Fruit fly (Drosophila melanogaster) whole organism, embryonic: ENCODE results near the gene Trf4-2.
A peak's percentile ranks its signal among the peaks of the same experiment; 100 is the strongest.

Experiments
- Aef1 ChIP-seq: fragments of 200-800 bp; sonication (Bioruptor generic); IDR thresholded peaks from 3 replicates; pipeline ENCODE4 v1.3.6; 2022; ENCODE audit warnings: missing biosample characterization, missing genetic modification characterization
- CG10209 ChIP-seq: fragments of 200-800 bp; sonication (Bioruptor generic); optimal IDR thresholded peaks from 3 replicates; lab custom pipeline; 2017; ENCODE audit warnings: missing biosample characterization, mild to moderate bottlenecking, missing genetic modification characterization, missing genetic modification reagents
- CG10979 ChIP-seq: fragments of 200-800 bp; sonication (Bioruptor generic); optimal IDR thresholded peaks from 2 replicates; lab custom pipeline; 2018; ENCODE audit warnings: missing biosample characterization, mild to moderate bottlenecking, missing genetic modification characterization, moderate library complexity
- CG12769 ChIP-seq: fragments of 200-800 bp; sonication (Bioruptor generic); optimal IDR thresholded peaks from 2 replicates; lab custom pipeline; 2019; ENCODE audit warnings: missing biosample characterization, mild to moderate bottlenecking, missing genetic modification characterization, moderate library complexity
- CG15073 ChIP-seq: fragments of 200-800 bp; sonication (Bioruptor generic); optimal IDR thresholded peaks from 2 replicates; lab custom pipeline; 2016; ENCODE audit warnings: missing biosample characterization, missing genetic modification characterization
- CG15696 ChIP-seq: fragments of 200-800 bp; sonication (Bioruptor generic); optimal IDR thresholded peaks from 2 replicates; lab custom pipeline; 2019; ENCODE audit warnings: missing biosample characterization, mild to moderate bottlenecking, missing genetic modification characterization, moderate library complexity
- CG1602 ChIP-seq: fragments of 200-800 bp; sonication (Bioruptor generic); optimal IDR thresholded peaks from 3 replicates; lab custom pipeline; 2016; ENCODE audit warnings: missing biosample characterization, missing genetic modification characterization
- CG16815 ChIP-seq: fragments of 200-800 bp; sonication (Bioruptor generic); optimal IDR thresholded peaks from 3 replicates; lab custom pipeline; 2017; ENCODE audit warnings: missing biosample characterization, mild to moderate bottlenecking, missing genetic modification characterization
- CG17568 ChIP-seq: fragments of 200-800 bp; sonication (Bioruptor generic); optimal IDR thresholded peaks from 2 replicates; lab custom pipeline; 2018; ENCODE audit warnings: missing biosample characterization, mild to moderate bottlenecking, missing genetic modification characterization, moderate library complexity
- CG17912 ChIP-seq: fragments of 200-800 bp; sonication (Bioruptor generic); optimal IDR thresholded peaks from 2 replicates; lab custom pipeline; 2018; ENCODE audit warnings: missing biosample characterization, mild to moderate bottlenecking, missing genetic modification characterization
- CG2120 ChIP-seq: fragments of 200-800 bp; sonication (Bioruptor generic); optimal IDR thresholded peaks from 3 replicates; lab custom pipeline; 2016; ENCODE audit warnings: missing biosample characterization, missing genetic modification characterization
- CG3407 ChIP-seq: fragments of 200-800 bp; sonication (Bioruptor generic); optimal IDR thresholded peaks from 2 replicates; lab custom pipeline; 2018; ENCODE audit warnings: missing biosample characterization, mild to moderate bottlenecking, missing genetic modification characterization
- CG4404 ChIP-seq: fragments of 200-800 bp; sonication (Bioruptor generic); IDR thresholded peaks from 2 replicates; pipeline ENCODE4 v1.3.6; 2022; ENCODE audit warnings: missing biosample characterization, missing genetic modification characterization
- CG4617 ChIP-seq: fragments of 200-800 bp; sonication (Bioruptor generic); optimal IDR thresholded peaks from 3 replicates; lab custom pipeline; 2016; ENCODE audit warnings: missing biosample characterization, missing genetic modification characterization, borderline replicate concordance
- CG4854 ChIP-seq: fragments of 200-800 bp; sonication (Bioruptor generic); optimal IDR thresholded peaks from 2 replicates; lab custom pipeline; 2016; ENCODE audit warnings: missing biosample characterization, missing genetic modification characterization, inconsistent platforms
- CG5180 ChIP-seq: fragments of 200-800 bp; sonication (Bioruptor generic); optimal IDR thresholded peaks from 3 replicates; lab custom pipeline; 2017; ENCODE audit warnings: missing biosample characterization, missing genetic modification characterization, mild to moderate bottlenecking, moderate library complexity, missing genetic modification reagents
- CG7357 ChIP-seq: fragments of 200-800 bp; sonication (Bioruptor generic); IDR thresholded peaks from 3 replicates; pipeline ENCODE4 v1.3.6; 2022; ENCODE audit warnings: missing biosample characterization, missing genetic modification characterization
- CG7963 ChIP-seq: fragments of 200-800 bp; sonication (Bioruptor generic); IDR thresholded peaks from 3 replicates; pipeline ENCODE4 v1.3.6; 2022; ENCODE audit warnings: missing biosample characterization, missing genetic modification characterization; ENCODE audit not compliant: partially characterized antibody
- CG8359 ChIP-seq: fragments of 200-800 bp; sonication (Bioruptor generic); optimal IDR thresholded peaks from 2 replicates; lab custom pipeline; 2017; ENCODE audit warnings: missing biosample characterization, mild to moderate bottlenecking, missing genetic modification characterization, borderline replicate concordance
- CG8765 ChIP-seq: fragments of 200-800 bp; sonication (Bioruptor generic); IDR thresholded peaks from 2 replicates; pipeline ENCODE4 v1.3.6; 2022; ENCODE audit warnings: missing biosample characterization, missing genetic modification characterization
- CG9932 ChIP-seq: fragments of 200-800 bp; sonication (Bioruptor generic); IDR thresholded peaks from 2 replicates; pipeline ENCODE4 v1.3.6; 2022; ENCODE audit warnings: missing biosample characterization, missing genetic modification characterization
- Dad ChIP-seq: fragments of 200-800 bp; sonication (Bioruptor generic); optimal IDR thresholded peaks from 3 replicates; lab custom pipeline; 2016; ENCODE audit warnings: missing biosample characterization, missing genetic modification characterization
- Dip2 ChIP-seq: fragments of 200-800 bp; sonication (Bioruptor generic); IDR thresholded peaks from 2 replicates; pipeline ENCODE4 v1.3.6; 2022; ENCODE audit warnings: missing biosample characterization, missing genetic modification characterization
- Dip3 ChIP-seq: fragments of 200-800 bp; sonication (Bioruptor generic); optimal IDR thresholded peaks from 3 replicates; lab custom pipeline; 2016; ENCODE audit warnings: missing biosample characterization, missing genetic modification characterization
- Drgx ChIP-seq: fragments of 200-800 bp; sonication (Bioruptor generic); IDR thresholded peaks from 2 replicates; pipeline ENCODE4 v1.3.6; 2022; ENCODE audit warnings: missing biosample characterization, missing genetic modification characterization
- HmgZ ChIP-seq: fragments of 200-800 bp; sonication (Bioruptor generic); optimal IDR thresholded peaks from 2 replicates; lab custom pipeline; 2018; ENCODE audit warnings: missing biosample characterization, mild to moderate bottlenecking, missing genetic modification characterization
- Hr39 ChIP-seq: fragments of >200 bp; optimal IDR thresholded peaks from 2 replicates; lab custom pipeline; 2017
- Hr51 ChIP-seq, 2 experiments: fragments of 200-800 bp; sonication (Bioruptor generic); optimal IDR thresholded peaks; 2 replicates in 1 of 2; 3 replicates in 1 of 2; lab custom pipeline; 2016 to 2018; ENCODE audit warnings: missing biosample characterization in 2 of 2, missing genetic modification characterization in 2 of 2, mild to moderate bottlenecking in 1 of 2, moderate library complexity in 1 of 2
- Hsf ChIP-seq: fragments of 200-800 bp; sonication (Bioruptor generic); optimal IDR thresholded peaks from 3 replicates; lab custom pipeline; 2016; ENCODE audit warnings: missing biosample characterization, missing genetic modification characterization
- Lim3 ChIP-seq: fragments of 200-800 bp; sonication (Bioruptor generic); IDR thresholded peaks from 2 replicates; pipeline ENCODE4 v1.3.6; 2022; ENCODE audit warnings: missing biosample characterization, missing genetic modification characterization
- Meics ChIP-seq: fragments of 200-800 bp; sonication (Bioruptor generic); optimal IDR thresholded peaks from 2 replicates; lab custom pipeline; 2017; ENCODE audit warnings: missing biosample characterization, mild to moderate bottlenecking, missing genetic modification characterization
- Rfx ChIP-seq: fragments of 200-800 bp; sonication (Bioruptor generic); IDR thresholded peaks from 2 replicates; pipeline ENCODE4 v1.3.6; 2022; ENCODE audit warnings: missing biosample characterization, missing genetic modification characterization
- Sry-β ChIP-seq: fragments of 200-800 bp; sonication (Bioruptor generic); optimal IDR thresholded peaks from 2 replicates; lab custom pipeline; 2018; ENCODE audit warnings: missing biosample characterization, mild to moderate bottlenecking, missing genetic modification characterization, moderate library complexity
- YL-1 ChIP-seq: fragments of 200-800 bp; sonication (Bioruptor generic); optimal IDR thresholded peaks from 3 replicates; lab custom pipeline; 2017; ENCODE audit warnings: missing biosample characterization, mild to moderate bottlenecking, missing genetic modification characterization
- en ChIP-seq: fragments of 200-800 bp; sonication (Bioruptor generic); optimal IDR thresholded peaks from 2 replicates; lab custom pipeline; 2016; ENCODE audit warnings: missing biosample characterization, missing genetic modification characterization
- esg ChIP-seq: fragments of 200-800 bp; sonication (Bioruptor generic); conservative IDR thresholded peaks from 2 replicates; pipeline ENCODE4 v1.3.6; 2022; ENCODE audit warnings: missing biosample characterization, missing genetic modification characterization
- eve ChIP-seq, 2 experiments: fragments of >200 bp; optimal IDR thresholded peaks; 2 replicates each; lab custom pipeline; 2017; ENCODE audit warnings: missing biosample characterization in 2 of 2, missing genetic modification characterization in 2 of 2
- fd102C ChIP-seq: fragments of 200-800 bp; sonication (Bioruptor generic); optimal IDR thresholded peaks from 2 replicates; lab custom pipeline; 2018; ENCODE audit warnings: missing biosample characterization, mild to moderate bottlenecking, missing genetic modification characterization, moderate library complexity
- grn ChIP-seq: fragments of 200-800 bp; sonication (Bioruptor generic); optimal IDR thresholded peaks from 3 replicates; lab custom pipeline; 2017; ENCODE audit warnings: missing biosample characterization, missing genetic modification characterization
- hb ChIP-seq: fragments of 200-800 bp; sonication (Bioruptor generic); IDR thresholded peaks from 3 replicates; pipeline ENCODE4 v1.3.6; 2022; ENCODE audit warnings: missing biosample characterization, missing genetic modification characterization; ENCODE audit not compliant: partially characterized antibody
- hkb ChIP-seq, 2 experiments: fragments of 200-800 bp in 1 of 2; fragments of >200 bp in 1 of 2; sonication (Bioruptor generic) in 1 of 2; IDR thresholded peaks in 1 of 2; optimal IDR thresholded peaks in 1 of 2; 2 replicates each; pipeline versions ENCODE4 v1.3.6 to Lab custom; 2017 to 2022; ENCODE audit warnings: missing biosample characterization in 1 of 2, missing genetic modification characterization in 1 of 2
- lilli ChIP-seq: fragments of 200-800 bp; sonication (Bioruptor generic); optimal IDR thresholded peaks from 3 replicates; lab custom pipeline; 2016; ENCODE audit warnings: missing biosample characterization, missing genetic modification characterization
- mld ChIP-seq: fragments of 200-800 bp; sonication (Bioruptor generic); IDR thresholded peaks from 3 replicates; pipeline ENCODE4 v1.3.6; 2022; ENCODE audit warnings: missing biosample characterization, missing genetic modification characterization; ENCODE audit not compliant: partially characterized antibody
- nerfin-1 ChIP-seq: fragments of 200-800 bp; sonication (Bioruptor generic); optimal IDR thresholded peaks from 3 replicates; lab custom pipeline; 2019; ENCODE audit warnings: missing biosample characterization, mild to moderate bottlenecking, missing genetic modification characterization, moderate library complexity
- pan ChIP-seq, 4 experiments: fragments of >200 bp in 3 of 4; fragments of 200-800 bp in 1 of 4; sonication (Bioruptor generic) in 1 of 4; optimal IDR thresholded peaks in 3 of 4; IDR thresholded peaks in 1 of 4; 2 replicates each; pipeline versions ENCODE4 v1.3.6 to Lab custom; 2017 to 2022; ENCODE audit warnings: missing biosample characterization in 2 of 4, missing genetic modification characterization in 2 of 4, mixed read lengths in 1 of 4
- pum ChIP-seq: fragments of 200-800 bp; sonication (Bioruptor generic); optimal IDR thresholded peaks from 2 replicates; lab custom pipeline; 2016; ENCODE audit warnings: missing biosample characterization, missing genetic modification characterization
- ssp ChIP-seq: fragments of 200-800 bp; sonication (Bioruptor generic); IDR thresholded peaks from 2 replicates; pipeline ENCODE4 v1.3.6; 2022; ENCODE audit warnings: missing biosample characterization, missing genetic modification characterization
- trh ChIP-seq: fragments of 200-800 bp; sonication (Bioruptor generic); optimal IDR thresholded peaks from 2 replicates; lab custom pipeline; 2016; ENCODE audit warnings: missing biosample characterization, missing genetic modification characterization
- yki ChIP-seq: fragments of >200 bp; optimal IDR thresholded peaks from 3 replicates; lab custom pipeline; 2018

Gene Trf4-2

DNA sequence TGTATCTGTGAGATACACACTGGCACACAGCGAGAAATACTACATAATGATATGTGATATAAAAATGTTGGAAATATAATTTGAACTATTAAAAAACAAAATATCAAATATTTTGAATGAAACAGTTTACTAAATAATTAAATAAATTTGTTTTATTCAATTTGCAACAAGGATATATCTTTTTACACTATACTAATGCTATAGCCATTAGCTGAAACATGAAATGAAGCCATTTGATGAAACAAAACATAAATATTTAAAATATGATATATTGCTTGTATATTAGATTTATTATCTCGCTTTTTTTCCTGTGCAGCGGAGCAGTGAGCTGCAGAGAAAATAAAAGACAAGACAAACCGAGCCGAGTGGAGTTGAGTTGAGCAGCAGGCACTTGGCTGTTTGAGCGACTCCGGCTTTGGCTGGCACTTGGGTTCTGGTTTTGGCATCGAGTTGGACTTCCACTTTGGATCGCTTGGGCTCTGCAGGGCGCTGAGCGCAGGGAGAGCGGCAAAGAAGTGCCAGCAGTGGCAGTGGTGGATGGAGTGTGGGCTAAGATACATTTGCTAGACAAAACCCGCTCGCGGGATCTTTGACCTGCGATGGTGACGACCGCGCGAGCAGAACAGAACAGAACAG, 31.6 kb upstream of the Trf4-2 start (continued):
- TF ChIP-seq CG17568 (no peak), CG4617 (no peak), fd102C (GFP tag; lab: Kevin White, UChicago) (no peak), CG8765 (0 out of 2 replicates have a peak, but pooled peaks have one; percentile 19), CG9932 (GFP tag; lab: Robert Waterston, UW) (peak; percentile 49; the same call in 1 of the 2 replicates), CG15073 (GFP tag; lab: Kevin White, UChicago) (no peak), CG8359 (GFP tag; lab: Kevin White, UChicago) (peak; percentile 58), pum (no peak), Aef1 (GFP tag; lab: Robert Waterston, UW) (peak; percentile 35; the same call in 1 of the 3 replicates), lilli (GFP tag; lab: Kevin White, UChicago) (peak; percentile 17), Hr39 (lab: Kevin White, UChicago) (no peak), CG4854 (GFP tag; lab: Kevin White, UChicago) (no peak), ssp (peak; percentile 55), CG17912 (GFP tag; lab: Kevin White, UChicago) (no peak), CG1602 (GFP tag; lab: Kevin White, UChicago) (peak; percentile 60), hb (no peak), CG12769 (tag; lab: Kevin White, UChicago) (no peak), Hr51 (GFP tag; optimal IDR thresholded peaks at IDR 0.05; lab: Kevin White, UChicago) (peak in 1 of 2 experiments; percentile 86), Dip2 (GFP tag; lab: Robert Waterston, UW) (no peak), HmgZ (tag; lab: Kevin White, UChicago) (peak; percentile 11), Drgx (peak; percentile 84), YL-1 (GFP tag; lab: Kevin White, UChicago) (no peak), CG3407 (GFP tag; lab: Kevin White, UChicago) (peak; percentile 53), CG10209 (GFP tag; lab: Kevin White, UChicago) (peak; percentile 78), CG2120 (peak; percentile 18), eve (GFP tag; optimal IDR thresholded peaks at IDR 0.05; lab: Kevin White, UChicago) (no peak), Hsf (GFP tag; lab: Kevin White, UChicago) (peak; percentile 23), hkb (optimal IDR thresholded peaks at IDR 0.05; lab: Kevin White, UChicago) (no peak), hkb (GFP tag; IDR thresholded peaks at IDR 0.05; lab: Robert Waterston, UW) (no peak; the same call in 1 of the 2 replicates), CG7963 (GFP tag; lab: Robert Waterston, UW) (no peak), nerfin-1 (tag; lab: Kevin White, UChicago) (peak; percentile 81), mld (GFP tag; lab: Robert Waterston, UW) (no peak), CG16815 (GFP tag; lab: Kevin White, UChicago) (peak; percentile 78), Dad (no peak), pan (optimal IDR thresholded peaks at IDR 0.05; lab: Kevin White, UChicago) (no peak), pan (GFP tag; optimal IDR thresholded peaks at IDR 0.05 in 1 of 2, IDR thresholded peaks at IDR 0.05 in 1 of 2) (peak in 1 of 2 experiments; percentile 69), grn (GFP tag; lab: Kevin White, UChicago) (peak; percentile 3), Lim3 (no peak), Meics (GFP tag; lab: Kevin White, UChicago) (peak; percentile 82), Sry-β (GFP tag; lab: Kevin White, UChicago) (peak; percentile 49), yki (lab: Kevin White, UChicago) (no peak), CG7357 (GFP tag; lab: Robert Waterston, UW) (peak; percentile 56; the same call in 2 of the 3 replicates), Dip3 (GFP tag; lab: Kevin White, UChicago) (no peak), CG4404 (GFP tag; lab: Robert Waterston, UW) (peak; percentile 71), CG15696 (tag; lab: Kevin White, UChicago) (peak; percentile 92), esg (GFP tag; lab: Robert Waterston, UW) (peak; percentile 64), CG5180 (GFP tag; lab: Kevin White, UChicago) (peak; percentile 59), en (GFP tag; lab: Kevin White, UChicago) (no peak), Rfx (GFP tag; lab: Robert Waterston, UW) (peak; percentile 54), trh (GFP tag; lab: Kevin White, UChicago) (no peak), CG10979 (tag; lab: Kevin White, UChicago) (peak; percentile 95)
